Fruit fly (Drosophila melanogaster): ENCODE measurements around the gene Klp10A.

The Klp10A gene

DNA sequence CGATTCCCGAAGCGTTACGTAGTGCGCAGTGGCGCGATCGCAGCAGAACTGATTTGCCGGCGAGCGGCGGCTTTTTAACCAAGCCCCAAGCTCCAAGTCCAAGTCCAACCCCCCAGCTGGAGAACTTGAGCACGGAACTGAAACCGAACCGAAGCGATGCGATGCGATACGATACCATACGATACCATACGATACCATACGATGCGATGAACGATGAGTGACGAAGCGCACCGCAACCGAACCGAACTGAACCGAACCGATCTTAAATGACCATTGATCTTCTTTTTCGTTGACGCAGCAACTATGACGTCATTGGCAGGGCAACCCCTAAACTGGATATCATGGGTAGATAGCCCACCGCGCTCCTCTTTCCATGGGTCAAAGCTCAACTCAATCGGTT is 50.7 kb downstream of the Klp10A start, which contains the start of gene sev:
Gene sev (minus strand): TSS at position 50 of the 400 bp plus-strand sequence.
- TF ChIP-seq psq (optimal IDR thresholded peaks at IDR 0.05) (no peak), Myc (optimal IDR thresholded peaks at IDR 0.05) (no peak), insv (optimal IDR thresholded peaks at IDR 0.05) (no peak), h (optimal IDR thresholded peaks at IDR 0.05) (no peak), ttk (optimal IDR thresholded peaks at IDR 0.05) (no peak), Sin3A (optimal IDR thresholded peaks at IDR 0.05) (no peak)

DNA sequence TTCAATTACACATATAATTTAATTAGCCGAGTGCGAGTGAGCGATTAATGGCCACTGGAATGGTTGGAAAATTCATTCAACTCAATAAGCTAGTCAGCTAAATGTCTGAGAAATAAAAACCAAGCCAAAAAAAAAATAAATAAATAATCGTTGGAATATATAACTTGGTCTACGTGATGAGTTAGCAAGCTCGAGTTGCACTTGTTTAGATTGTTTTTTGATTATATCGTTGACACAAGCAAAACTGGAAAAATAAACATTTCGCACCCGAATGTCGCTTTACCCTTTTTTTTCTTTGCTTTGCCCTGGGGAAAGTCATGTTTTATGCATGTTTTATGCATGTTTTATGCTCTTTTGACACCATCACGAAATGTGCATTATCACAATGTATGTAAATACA is 53.9 kb downstream of the Klp10A start:
- TF ChIP-seq insv (optimal IDR thresholded peaks at IDR 0.05): no peak
- TF ChIP-seq Sin3A (optimal IDR thresholded peaks at IDR 0.05): no peak
- no peak for TF ChIP-seq h (optimal IDR thresholded peaks at IDR 0.05)

DNA sequence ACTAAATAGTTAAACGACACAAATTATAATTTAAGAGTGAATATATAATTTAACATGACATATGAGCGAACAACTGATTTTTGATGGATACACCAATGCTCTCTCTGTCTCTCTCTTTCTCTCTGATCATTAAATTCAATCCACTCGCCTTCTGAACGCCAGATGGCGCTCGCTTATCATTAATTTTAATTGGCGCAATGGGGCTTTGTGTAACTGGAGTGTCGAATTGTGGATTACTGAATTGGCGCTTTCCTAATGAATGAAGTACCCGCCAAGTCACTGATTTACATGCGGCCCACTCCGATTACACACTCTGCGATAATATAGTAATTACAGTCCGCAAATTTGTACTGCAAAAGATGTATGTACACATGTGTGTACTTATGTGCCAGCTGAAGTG is 55.1 kb downstream of the Klp10A start:
- TF ChIP-seq h (optimal IDR thresholded peaks at IDR 0.05): peak; percentile 86
- TF ChIP-seq insv (optimal IDR thresholded peaks at IDR 0.05): no peak

DNA sequence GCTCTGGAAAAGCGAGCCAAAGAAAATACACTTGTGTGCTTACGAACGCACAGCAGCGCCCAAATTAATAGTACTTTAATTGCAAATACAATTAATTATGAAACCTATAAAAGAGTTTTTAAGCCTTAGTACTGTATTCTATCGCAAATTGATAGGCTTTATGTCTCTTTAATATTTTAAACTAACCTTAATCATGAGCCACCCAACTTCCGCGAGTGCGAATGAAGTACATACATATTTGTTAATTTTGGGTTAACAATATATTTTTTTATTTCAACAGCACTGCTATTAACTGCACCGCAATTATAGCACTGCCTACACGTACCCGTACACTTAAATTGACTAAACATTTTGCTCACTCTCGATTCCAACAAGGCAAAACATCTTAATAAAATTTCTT is 55.7 kb downstream of the Klp10A start:
- TF ChIP-seq psq (optimal IDR thresholded peaks at IDR 0.05): no peak
- TF ChIP-seq Sin3A (optimal IDR thresholded peaks at IDR 0.05): no peak
- TF ChIP-seq insv (optimal IDR thresholded peaks at IDR 0.05): no peak
- TF ChIP-seq h (optimal IDR thresholded peaks at IDR 0.05): no peak
- no peak for TF ChIP-seq ttk (optimal IDR thresholded peaks at IDR 0.05)
- TF ChIP-seq Myc (optimal IDR thresholded peaks at IDR 0.05): no peak
